Worm (Caenorhabditis elegans) whole organism, mixed stage, embryonic: Measurements from ENCODE around the gene Y69A2AR.1.
"Not testable (repeated sequence)": the region's sequence is repeated elsewhere in the genome, so short reads cannot be mapped to it uniquely, and the experiment has no call there.

Experiments used
- blmp-1 ChIP-seq: fragments of 150-350 bp; optimal IDR thresholded peaks from 2 replicates; lab custom pipeline; 2014; ENCODE audit warnings: missing biosample characterization, missing genetic modification characterization
- ceh-83 ChIP-seq: fragments of 200-800 bp; sonication (Bioruptor generic); optimal IDR thresholded peaks from 2 replicates; lab custom pipeline; 2018; ENCODE audit warnings: mild to moderate bottlenecking, missing genetic modification characterization, missing compliant biosample characterization
- mep-1 ChIP-seq: fragments of 150-350 bp; optimal IDR thresholded peaks from 2 replicates; lab custom pipeline; 2017; ENCODE audit warnings: missing biosample characterization, missing genetic modification reagents, missing genetic modification characterization, inconsistent platforms
- sptf-1 ChIP-seq: sonication (generic microtip); optimal IDR thresholded peaks from 2 replicates; lab custom pipeline; 2017; ENCODE audit warnings: mild to moderate bottlenecking, missing genetic modification characterization, moderate library complexity, missing compliant biosample characterization
- ztf-11 ChIP-seq: fragments of 150-350 bp; optimal IDR thresholded peaks from 2 replicates; lab custom pipeline; 2014; ENCODE audit warnings: missing biosample characterization, missing genetic modification characterization

The Y69A2AR.1 gene

DNA sequence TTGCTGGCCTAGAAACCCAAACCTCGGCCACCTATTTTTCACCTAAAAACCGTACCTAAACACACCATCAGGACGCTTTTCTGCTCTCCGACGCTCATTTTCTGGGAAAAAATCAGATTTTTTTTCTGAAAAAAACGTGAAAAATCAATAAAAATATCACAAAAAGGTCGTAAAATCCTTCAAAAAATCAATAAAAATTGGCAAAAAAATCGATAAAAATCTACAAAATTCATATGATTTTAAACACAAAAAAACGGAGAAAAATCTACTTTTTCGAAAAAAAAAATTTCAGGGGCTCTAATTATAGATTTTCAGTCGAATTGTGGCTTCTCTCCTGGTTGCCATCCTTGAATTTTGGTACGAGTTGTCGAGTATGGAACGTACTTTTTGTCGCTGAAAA is 49.6 kb downstream of the Y69A2AR.1 start, which contains the start of gene Y94H6A.7:
TSS of gene Y94H6A.7 (minus strand) at position 101 of the 400 bp plus-strand sequence.
- TF ChIP-seq ztf-11, mep-1, sptf-1 (tag; lab: Kevin White, UChicago): not testable (repeated sequence)

- TF ChIP-seq ceh-83 (GFP tag; lab: Kevin White, UChicago); sptf-1 (tag; lab: Kevin White, UChicago); blmp-1 (tag; lab: Kevin White, UChicago): not testable (repeated sequence)
Measured at ce11 chrIV:2719734-2720133, 52.9 kb downstream of the Y69A2AR.1 start, which contains the start of gene ndua-12. TSS of gene ndua-12 (minus strand) at chrIV:2719834.
